Worm (Caenorhabditis elegans): Measurements from ENCODE around the gene F01D4.8.

ce11 chrIV:10449799-10450198 is 3.1 kb downstream of the F01D4.8 start, which contains the start of gene F13B12.4:
- TF ChIP-seq F22D6.2 (tag; optimal IDR thresholded peaks at IDR 0.05) (no peak), snpc-4 (GFP tag; optimal IDR thresholded peaks at IDR 0.05) (no peak), snpc-4 (tag; optimal IDR thresholded peaks at IDR 0.05) (no peak)

Measured in whole organism, young adult.